Worm (Caenorhabditis elegans): ENCODE data around the gene best-21.

Gene best-21

DNA sequence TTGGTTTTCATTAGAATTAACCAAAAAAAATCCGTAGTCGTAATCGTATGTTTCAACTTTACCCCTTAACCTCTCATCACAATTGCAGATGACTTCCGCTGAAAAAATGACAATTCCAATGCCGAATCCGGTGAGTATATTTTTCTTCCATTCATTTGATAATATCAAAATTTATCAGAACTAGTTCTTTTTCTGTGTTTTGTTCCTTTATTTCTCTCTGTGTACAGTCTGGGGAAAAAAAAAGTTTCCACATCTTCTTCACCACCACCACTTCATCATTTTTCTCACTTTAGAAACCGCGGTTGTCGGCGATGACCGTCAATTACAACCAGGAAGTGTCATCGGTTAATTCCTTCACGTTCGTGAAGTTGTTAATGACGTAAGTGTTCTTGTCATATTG is at the start of gene best-21:
best-21 (plus strand) TSS at position 301 of the 400 bp plus-strand sequence.
- TF ChIP-seq ama-1 (optimal IDR thresholded peaks at IDR 0.05): no peak
- TF ChIP-seq ceh-28 (tag; optimal IDR thresholded peaks at IDR 0.05): peak; percentile 9
- TF ChIP-seq nhr-23 (tag; optimal IDR thresholded peaks at IDR 0.05): peak; percentile 20

DNA sequence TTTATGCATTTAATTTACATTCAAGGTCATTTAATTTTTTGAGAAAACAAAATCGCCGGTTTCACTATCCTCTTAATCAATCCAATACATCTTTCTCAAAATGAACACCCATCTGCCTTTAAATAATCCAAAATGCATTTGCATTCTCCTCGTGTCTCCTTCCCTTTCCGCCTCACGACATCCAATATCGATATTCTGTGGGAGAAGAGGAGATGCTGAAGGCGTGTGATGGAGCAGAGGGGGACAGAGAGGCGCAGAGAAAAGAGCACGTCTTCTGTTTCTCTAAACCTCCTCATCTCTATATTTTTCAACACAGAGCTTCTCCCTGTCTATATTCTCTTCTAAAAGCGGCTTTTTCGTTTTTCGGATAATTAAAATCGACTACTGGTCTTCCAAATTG is 42.7 kb upstream of the best-21 start, which contains the start of gene Y73F8A.5:
Y73F8A.5 (plus strand) TSS at position 321 of the 400 bp plus-strand sequence.
- TF ChIP-seq zag-1 (tag; optimal IDR thresholded peaks at IDR 0.05) (no peak), hmg-11 (tag; optimal IDR thresholded peaks at IDR 0.05) (peak; percentile 65), nfya-1 (tag; optimal IDR thresholded peaks at IDR 0.05; ENCODE audit: insufficient read depth) (peak; percentile 51), lin-39 (tag; optimal IDR thresholded peaks at IDR 0.05) (peak; percentile 49), fkh-10 (GFP tag; optimal IDR thresholded peaks at IDR 0.05) (peak; percentile 25)

DNA sequence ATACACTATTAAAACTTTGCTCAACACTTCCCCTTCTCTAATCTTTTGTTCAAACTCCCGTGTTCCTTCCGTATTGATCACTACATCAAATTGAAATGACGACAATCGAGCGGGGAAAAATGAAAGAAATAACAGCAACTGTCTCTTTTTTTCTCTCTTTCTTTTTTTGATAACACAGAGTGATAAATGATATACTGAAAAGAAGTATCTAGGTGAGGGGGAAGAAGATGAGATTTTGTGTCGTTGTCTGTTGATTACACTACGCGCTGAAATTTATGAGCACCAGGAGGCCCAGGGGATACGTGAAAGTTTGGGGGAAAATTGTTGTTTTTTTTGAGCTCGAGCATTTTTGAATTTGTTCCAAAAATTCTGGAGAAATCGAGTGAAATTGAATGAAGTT is 28.2 kb upstream of the best-21 start:
- TF ChIP-seq nhr-11 (tag; optimal IDR thresholded peaks at IDR 0.05) (peak; percentile 7), nhr-25 (tag; optimal IDR thresholded peaks at IDR 0.05) (no peak), lin-39 (tag; optimal IDR thresholded peaks at IDR 0.05) (peak; percentile 16), zag-1 (tag; optimal IDR thresholded peaks at IDR 0.05) (no peak), ZK546.5 (tag; optimal IDR thresholded peaks at IDR 0.05) (no peak), nfya-1 (tag; optimal IDR thresholded peaks at IDR 0.05; ENCODE audit: insufficient read depth) (peak; percentile 20), lin-15B (tag; optimal IDR thresholded peaks at IDR 0.05) (no peak), mdl-1 (tag; optimal IDR thresholded peaks at IDR 0.05) (no peak)

ce11 chrIV:15275363-15275854 is 26.8 kb upstream of the best-21 start, which contains the start of gene ccg-1:
ccg-1 (minus strand) TSS chrIV:15275804.
- TF ChIP-seq ceh-28 (tag; optimal IDR thresholded peaks at IDR 0.05): no peak
- no peak for TF ChIP-seq fkh-10 (GFP tag; optimal IDR thresholded peaks at IDR 0.05)
- TF ChIP-seq elt-2 (tag; optimal IDR thresholded peaks at IDR 0.05): no peak
- no peak for TF ChIP-seq mdl-1 (tag; optimal IDR thresholded peaks at IDR 0.05)
- no peak for TF ChIP-seq nhr-28 (tag; optimal IDR thresholded peaks at IDR 0.05)
- no peak for TF ChIP-seq fkh-2 (tag; optimal IDR thresholded peaks at IDR 0.05)
- no peak for TF ChIP-seq ceh-16 (tag; optimal IDR thresholded peaks at IDR 0.05)
- no peak for TF ChIP-seq nhr-25 (tag; optimal IDR thresholded peaks at IDR 0.05)
- TF ChIP-seq ceh-82 (tag; optimal IDR thresholded peaks at IDR 0.05): no peak
- no peak for TF ChIP-seq nhr-67 (tag; optimal IDR thresholded peaks at IDR 0.05)
- TF ChIP-seq ceh-9 (tag; optimal IDR thresholded peaks at IDR 0.05): no peak

- no peak for TF ChIP-seq tbx-2 (tag; optimal IDR thresholded peaks at IDR 0.05)
- TF ChIP-seq elt-1 (tag; optimal IDR thresholded peaks at IDR 0.05): no peak
- no peak for TF ChIP-seq pha-4 (tag; optimal IDR thresholded peaks at IDR 0.05)
- no peak for TF ChIP-seq fkh-2 (tag; optimal IDR thresholded peaks at IDR 0.05)
- no peak for TF ChIP-seq lin-39 (tag; optimal IDR thresholded peaks at IDR 0.05)
Measured at ce11 chrIV:15280219-15280618, 22.0 kb upstream of the best-21 start.

DNA sequence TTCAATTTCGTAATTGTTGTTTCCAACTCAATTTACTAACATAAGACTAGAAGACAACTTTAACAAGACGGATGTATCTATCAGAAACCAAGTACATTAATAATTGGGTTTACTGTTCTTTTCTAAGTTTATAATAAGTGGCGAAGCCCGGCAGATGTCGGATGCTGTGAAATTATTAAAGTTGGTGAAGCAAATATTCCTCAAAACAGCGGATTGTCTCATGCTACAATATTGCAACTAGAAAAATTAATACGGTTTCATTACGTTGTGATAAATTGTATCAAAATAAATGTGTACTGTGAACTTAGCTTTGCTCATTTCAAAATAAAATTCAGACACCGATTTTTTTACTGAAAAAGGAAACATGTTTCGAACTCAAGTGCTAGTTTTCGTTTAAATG is 18.6 kb upstream of the best-21 start:
- no peak for TF ChIP-seq pha-4 (tag; optimal IDR thresholded peaks at IDR 0.05)
- no peak for TF ChIP-seq nhr-237 (tag; optimal IDR thresholded peaks at IDR 0.05)
- no peak for TF ChIP-seq unc-39 (tag; optimal IDR thresholded peaks at IDR 0.05)
- TF ChIP-seq skn-1 (tag; optimal IDR thresholded peaks at IDR 0.05): no peak
- no peak for TF ChIP-seq daf-12 (tag; optimal IDR thresholded peaks at IDR 0.05)
- no peak for TF ChIP-seq ztf-11 (tag; optimal IDR thresholded peaks at IDR 0.05)
- TF ChIP-seq eor-1 (tag; optimal IDR thresholded peaks at IDR 0.05): no peak
- no peak for TF ChIP-seq nhr-67 (tag; optimal IDR thresholded peaks at IDR 0.05)

DNA sequence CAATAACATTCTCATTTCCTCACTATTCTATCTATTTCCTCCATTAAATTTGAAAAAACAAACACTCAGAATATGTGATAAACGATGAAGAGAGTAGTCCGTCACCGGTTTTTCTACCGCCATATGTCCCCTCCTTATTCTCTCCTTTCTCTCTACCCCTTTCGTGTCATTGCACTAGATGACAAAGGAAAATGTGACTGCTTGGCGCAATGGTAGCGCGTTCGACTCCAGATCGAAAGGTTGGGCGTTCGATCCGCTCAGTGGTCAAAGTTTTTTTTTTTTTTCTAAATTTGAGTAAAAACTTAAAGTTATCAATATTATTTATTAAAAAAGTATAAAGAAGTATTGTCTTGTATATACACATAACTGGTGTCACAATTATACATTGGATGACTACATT is 12.7 kb upstream of the best-21 start:
- TF ChIP-seq ztf-4 (tag; optimal IDR thresholded peaks at IDR 0.05): no peak
- no peak for TF ChIP-seq R02D3.7 (tag; optimal IDR thresholded peaks at IDR 0.05)
- peak; percentile 21 for TF ChIP-seq pha-4 (tag; optimal IDR thresholded peaks at IDR 0.05)
- TF ChIP-seq nhr-67 (tag; optimal IDR thresholded peaks at IDR 0.05): no peak
- TF ChIP-seq hmg-11 (tag; optimal IDR thresholded peaks at IDR 0.05): peak; percentile 33
- TF ChIP-seq nhr-23 (tag; optimal IDR thresholded peaks at IDR 0.05): no peak
- peak; percentile 31 for TF ChIP-seq snpc-4 (tag; optimal IDR thresholded peaks at IDR 0.05)
- TF ChIP-seq pqm-1 (tag; optimal IDR thresholded peaks at IDR 0.05): no peak
- TF ChIP-seq elt-2 (tag; optimal IDR thresholded peaks at IDR 0.05): peak; percentile 1
- no peak for TF ChIP-seq eor-1 (tag; optimal IDR thresholded peaks at IDR 0.05)

Measured in whole organism, L3 larva.